Worm (Caenorhabditis elegans) whole organism, young adult: Measurements from ENCODE around the gene zig-12.

ENCODE experiments used
- B0019.2 ChIP-seq: fragments of 200-800 bp; sonication (Bioruptor generic); conservative IDR thresholded peaks from 2 replicates; pipeline ENCODE4 v1.3.6; 2022; ENCODE audit warnings: missing genetic modification reagents, missing genetic modification characterization, missing compliant biosample characterization
- B0336.3 ChIP-seq: fragments of 200-800 bp; sonication (Bioruptor generic); IDR thresholded peaks from 2 replicates; pipeline ENCODE4 v1.3.6; 2022; ENCODE audit warnings: missing genetic modification characterization, missing compliant biosample characterization
- F49E8.2 ChIP-seq: sonication (generic microtip); optimal IDR thresholded peaks from 3 replicates; lab custom pipeline; 2017; ENCODE audit warnings: missing genetic modification characterization, mild to moderate bottlenecking, missing compliant biosample characterization, antibody characterized with exemption, moderate library complexity; ENCODE audit not compliant: insufficient read depth
- K11D2.4 ChIP-seq: fragments of 200-800 bp; sonication (Bioruptor generic); IDR thresholded peaks from 2 replicates; pipeline ENCODE4 v1.3.6; 2022; ENCODE audit warnings: missing genetic modification reagents, missing genetic modification characterization, missing compliant biosample characterization
- T26A5.8 ChIP-seq: sonication (generic microtip); optimal IDR thresholded peaks from 2 replicates; lab custom pipeline; 2016; ENCODE audit warnings: missing genetic modification characterization, missing compliant biosample characterization
- Y53F4B.3 ChIP-seq: fragments of 200-800 bp; sonication (Bioruptor generic); IDR thresholded peaks from 2 replicates; pipeline ENCODE4 v1.3.6; 2022; ENCODE audit warnings: missing genetic modification reagents, missing genetic modification characterization, missing compliant biosample characterization
- ZK185.1 ChIP-seq: sonication (generic microtip); optimal IDR thresholded peaks from 2 replicates; lab custom pipeline; 2016; ENCODE audit warnings: mild to moderate bottlenecking, missing genetic modification characterization, missing compliant biosample characterization; ENCODE audit not compliant: poor library complexity, severe bottlenecking
- bed-1 ChIP-seq: fragments of 200-800 bp; sonication (Bioruptor generic); IDR thresholded peaks from 2 replicates; pipeline ENCODE4 v1.3.6; 2022; ENCODE audit warnings: missing genetic modification reagents, missing genetic modification characterization, missing compliant biosample characterization
- cebp-1 ChIP-seq, 2 experiments: fragments of 200-800 bp in 1 of 2; sonication (Bioruptor generic) in 1 of 2; sonication (generic microtip) in 1 of 2; IDR thresholded peaks in 1 of 2; optimal IDR thresholded peaks in 1 of 2; 2 replicates each; pipeline versions ENCODE4 v1.3.6 to Lab custom; 2017 to 2022; ENCODE audit warnings: missing compliant biosample characterization in 2 of 2, missing genetic modification characterization in 2 of 2, mild to moderate bottlenecking in 1 of 2, missing genetic modification reagents in 1 of 2, moderate library complexity in 1 of 2
- cebp-2 ChIP-seq: fragments of 200-800 bp; sonication (Bioruptor generic); IDR thresholded peaks from 2 replicates; pipeline ENCODE4 v1.3.6; 2022; ENCODE audit warnings: missing genetic modification characterization, missing compliant biosample characterization
- ceh-27 ChIP-seq: fragments of 200-800 bp; sonication (Bioruptor generic); optimal IDR thresholded peaks from 2 replicates; lab custom pipeline; 2018; ENCODE audit warnings: mild to moderate bottlenecking, missing genetic modification characterization, moderate library complexity, missing compliant biosample characterization
- ceh-40 ChIP-seq: fragments of 200-800 bp; sonication (Bioruptor generic); IDR thresholded peaks from 2 replicates; pipeline ENCODE4 v1.3.6; 2022; ENCODE audit warnings: missing genetic modification characterization, missing compliant biosample characterization
- ceh-91 ChIP-seq: fragments of 200-800 bp; sonication (Bioruptor generic); IDR thresholded peaks from 2 replicates; pipeline ENCODE4 v1.3.6; 2022; ENCODE audit warnings: missing genetic modification reagents, missing genetic modification characterization, missing compliant biosample characterization
- egl-18 ChIP-seq: fragments of 200-800 bp; sonication (Bioruptor generic); IDR thresholded peaks from 2 replicates; pipeline ENCODE4 v1.3.6; 2022; ENCODE audit warnings: missing genetic modification reagents, missing genetic modification characterization, missing compliant biosample characterization
- hlh-26 ChIP-seq: fragments of 200-800 bp; sonication (Bioruptor generic); conservative IDR thresholded peaks from 2 replicates; pipeline ENCODE4 v1.3.6; 2022; ENCODE audit warnings: missing genetic modification reagents, missing genetic modification characterization, missing compliant biosample characterization
- hrde-1 ChIP-seq: sonication (generic microtip); optimal IDR thresholded peaks from 2 replicates; lab custom pipeline; 2016; ENCODE audit warnings: missing genetic modification characterization, mild to moderate bottlenecking, missing compliant biosample characterization, moderate library complexity, missing genotype, missing genetic modification reagents, borderline replicate concordance
- hsf-1 ChIP-seq: fragments of 200-800 bp; sonication (Bioruptor generic); IDR thresholded peaks from 2 replicates; pipeline ENCODE4 v1.3.6; 2022; ENCODE audit warnings: missing genetic modification reagents, missing genetic modification characterization, missing compliant biosample characterization
- lin-40 ChIP-seq: sonication (generic microtip); optimal IDR thresholded peaks from 2 replicates; lab custom pipeline; 2016; ENCODE audit warnings: missing genetic modification characterization, mild to moderate bottlenecking, missing compliant biosample characterization, missing genotype, missing genetic modification reagents
- lir-1 ChIP-seq: fragments of 200-800 bp; sonication (Bioruptor generic); conservative IDR thresholded peaks from 2 replicates; pipeline ENCODE4 v1.3.6; 2022; ENCODE audit warnings: missing genetic modification reagents, missing genetic modification characterization, missing compliant biosample characterization
- lsy-27 ChIP-seq: sonication (generic microtip); optimal IDR thresholded peaks from 2 replicates; lab custom pipeline; 2017; ENCODE audit warnings: missing genetic modification characterization, mild to moderate bottlenecking, missing compliant biosample characterization, antibody characterized with exemption, missing genotype, borderline replicate concordance; ENCODE audit not compliant: insufficient read depth
- madf-10 ChIP-seq: sonication (generic microtip); optimal IDR thresholded peaks from 2 replicates; lab custom pipeline; 2016; ENCODE audit warnings: mild to moderate bottlenecking, missing genetic modification characterization, missing compliant biosample characterization
- madf-6 ChIP-seq: fragments of 200-800 bp; sonication (Bioruptor generic); IDR thresholded peaks from 2 replicates; pipeline ENCODE4 v1.3.6; 2022; ENCODE audit warnings: missing genetic modification reagents, missing genetic modification characterization, missing compliant biosample characterization
- mel-28 ChIP-seq: sonication (generic microtip); optimal IDR thresholded peaks from 2 replicates; lab custom pipeline; 2016; ENCODE audit warnings: borderline replicate concordance, mild to moderate bottlenecking, missing genetic modification characterization, missing compliant biosample characterization
- nfya-1 ChIP-seq: sonication (generic microtip); optimal IDR thresholded peaks from 2 replicates; lab custom pipeline; 2017; ENCODE audit warnings: antibody characterized with exemption, missing compliant biosample characterization, missing genetic modification characterization, borderline replicate concordance; ENCODE audit not compliant: insufficient read depth
- nfya-2 ChIP-seq: fragments of 200-800 bp; sonication (Bioruptor generic); IDR thresholded peaks from 2 replicates; pipeline ENCODE4 v1.3.6; 2022; ENCODE audit warnings: missing genetic modification reagents, missing genetic modification characterization, missing compliant biosample characterization
- nhr-80 ChIP-seq: sonication (generic microtip); optimal IDR thresholded peaks from 2 replicates; lab custom pipeline; 2016; ENCODE audit warnings: missing genetic modification characterization, missing compliant biosample characterization
- pha-4 ChIP-seq: fragments of 150-350 bp; sonication (generic microtip); optimal IDR thresholded peaks from 2 replicates; lab custom pipeline; 2014; ENCODE audit warnings: missing biosample characterization, missing genetic modification reagents, missing genetic modification characterization
- rec-8 ChIP-seq, 2 experiments: sonication (generic microtip); optimal IDR thresholded peaks; 2 replicates each; lab custom pipeline; 2016; ENCODE audit warnings: mild to moderate bottlenecking in 2 of 2, missing genetic modification characterization in 2 of 2, missing genetic modification reagents in 2 of 2, missing genotype in 2 of 2, missing biosample characterization in 1 of 2, missing compliant biosample characterization in 1 of 2, moderate library complexity in 1 of 2
- zim-3 ChIP-seq: sonication (generic microtip); optimal IDR thresholded peaks from 2 replicates; lab custom pipeline; 2017; ENCODE audit warnings: mild to moderate bottlenecking, missing genetic modification characterization, moderate library complexity, missing compliant biosample characterization
- ztf-22 ChIP-seq: fragments of 200-800 bp; sonication (Bioruptor generic); optimal IDR thresholded peaks from 2 replicates; lab custom pipeline; 2018; ENCODE audit warnings: mild to moderate bottlenecking, missing genetic modification characterization, moderate library complexity, missing compliant biosample characterization
- ztf-26 ChIP-seq: sonication (generic microtip); optimal IDR thresholded peaks from 2 replicates; lab custom pipeline; 2017; ENCODE audit warnings: missing genetic modification characterization, missing compliant biosample characterization

The zig-12 gene

ce11 chrX:8786687-8787086, 23.0 kb downstream of the zig-12 start:
- no peak for TF ChIP-seq Y53F4B.3
- no peak for TF ChIP-seq F49E8.2 (tag; lab: Kevin White, UChicago)
- TF ChIP-seq lsy-27 (tag; lab: Kevin White, UChicago) = no peak
- TF ChIP-seq madf-6 = no peak
- TF ChIP-seq ceh-27 (GFP tag; lab: Kevin White, UChicago) = no peak
- no peak for TF ChIP-seq B0336.3 (GFP tag; lab: Robert Waterston, UW)
- TF ChIP-seq madf-10 (tag; lab: Kevin White, UChicago) = no peak
- no peak for TF ChIP-seq zim-3 (tag; lab: Kevin White, UChicago)
- TF ChIP-seq egl-18 = no peak
- TF ChIP-seq pha-4 (tag; lab: Kevin White, UChicago) = no peak
- no peak for TF ChIP-seq ZK185.1 (tag; lab: Kevin White, UChicago)

- TF ChIP-seq rec-8 (tag; optimal IDR thresholded peaks at IDR 0.05; lab: Kevin White, UChicago) (no peak), nhr-80 (tag; lab: Kevin White, UChicago) (peak; percentile 15), cebp-1 (GFP tag; IDR thresholded peaks at IDR 0.05; lab: Robert Waterston, UW) (peak; percentile 65), cebp-1 (tag; optimal IDR thresholded peaks at IDR 0.05; lab: Kevin White, UChicago) (peak; percentile 70), ceh-40 (no peak), B0019.2 (GFP tag; lab: Robert Waterston, UW) (no peak), cebp-2 (GFP tag; lab: Robert Waterston, UW) (no peak), lin-40 (tag; lab: Kevin White, UChicago) (peak; percentile 14)
Observed at ce11 chrX:8787689-8788222, 24.0 kb downstream of the zig-12 start.

ce11 chrX:8789014-8789506, 25.4 kb downstream of the zig-12 start, which contains the start of gene unc-27:
unc-27 (plus strand) TSS chrX:8789456.
- TF ChIP-seq lir-1 (GFP tag; lab: Robert Waterston, UW) = no peak
- TF ChIP-seq nfya-2 (GFP tag; lab: Robert Waterston, UW) = no peak
- no peak for TF ChIP-seq ztf-26 (tag; lab: Kevin White, UChicago)

- no peak for TF ChIP-seq ztf-22 (GFP tag; lab: Kevin White, UChicago)
- no peak for TF ChIP-seq hlh-26
- no peak for TF ChIP-seq hsf-1 (GFP tag; lab: Robert Waterston, UW)
- no peak for TF ChIP-seq ceh-40
- no peak for TF ChIP-seq hrde-1 (tag; lab: Kevin White, UChicago)
- TF ChIP-seq mel-28 (tag; lab: Kevin White, UChicago) = no peak
- no peak for TF ChIP-seq bed-1 (GFP tag; lab: Robert Waterston, UW)
- no peak for TF ChIP-seq nfya-1
- no peak for TF ChIP-seq ceh-91 (GFP tag; lab: Robert Waterston, UW)
- no peak for TF ChIP-seq T26A5.8 (tag; lab: Kevin White, UChicago)
- TF ChIP-seq K11D2.4 = no peak
Observed at ce11 chrX:8790093-8790492, 26.4 kb downstream of the zig-12 start.
